Worm (Caenorhabditis elegans) whole organism, L3 larva: ENCODE results near the gene srx-64.

ENCODE experiments used
- ZK546.5 ChIP-seq: sonication (generic microtip); optimal IDR thresholded peaks from 2 replicates; lab custom pipeline; 2017; ENCODE audit warnings: missing biosample characterization, missing genetic modification characterization
- ama-1 ChIP-seq: fragments of 150-350 bp; optimal IDR thresholded peaks from 2 replicates; lab custom pipeline; 2018
- ceh-28 ChIP-seq: fragments of 150-350 bp; optimal IDR thresholded peaks from 2 replicates; lab custom pipeline; 2014; ENCODE audit warnings: missing biosample characterization, missing genetic modification reagents, missing genetic modification characterization
- ceh-82 ChIP-seq: fragments of 150-350 bp; optimal IDR thresholded peaks from 2 replicates; lab custom pipeline; 2014; ENCODE audit warnings: missing biosample characterization, missing genetic modification characterization
- ceh-9 ChIP-seq: sonication (generic microtip); optimal IDR thresholded peaks from 2 replicates; lab custom pipeline; 2018; ENCODE audit warnings: missing biosample characterization, missing genetic modification characterization
- daf-12 ChIP-seq: fragments of 150-350 bp; optimal IDR thresholded peaks from 2 replicates; lab custom pipeline; 2014; ENCODE audit warnings: missing biosample characterization, missing genetic modification reagents, missing genetic modification characterization
- egl-27 ChIP-seq: sonication (generic microtip); optimal IDR thresholded peaks from 4 replicates; lab custom pipeline; 2017; ENCODE audit warnings: missing biosample characterization, missing genetic modification reagents, missing genetic modification characterization
- egl-5 ChIP-seq: fragments of 150-350 bp; optimal IDR thresholded peaks from 2 replicates; lab custom pipeline; 2017; ENCODE audit warnings: missing biosample characterization, missing genetic modification reagents, missing genetic modification characterization, inconsistent platforms
- elt-2 ChIP-seq: sonication (generic microtip); optimal IDR thresholded peaks from 2 replicates; lab custom pipeline; 2016; ENCODE audit warnings: missing genetic modification reagents, mild to moderate bottlenecking, missing genetic modification characterization, missing compliant biosample characterization
- fos-1 ChIP-seq: fragments of 150-350 bp; optimal IDR thresholded peaks from 2 replicates; lab custom pipeline; 2014; ENCODE audit warnings: missing biosample characterization, missing genetic modification characterization
- hmg-11 ChIP-seq: sonication (generic microtip); optimal IDR thresholded peaks from 2 replicates; lab custom pipeline; 2016; ENCODE audit warnings: missing genetic modification characterization, missing compliant biosample characterization
- lin-15B ChIP-seq: fragments of 150-350 bp; optimal IDR thresholded peaks from 2 replicates; lab custom pipeline; 2014; ENCODE audit warnings: missing biosample characterization, missing genetic modification characterization
- lin-39 ChIP-seq: fragments of 150-350 bp; optimal IDR thresholded peaks from 2 replicates; lab custom pipeline; 2018; ENCODE audit warnings: missing biosample characterization, missing genetic modification reagents, missing genetic modification characterization
- nfya-1 ChIP-seq: sonication (generic microtip); optimal IDR thresholded peaks from 2 replicates; lab custom pipeline; 2017; ENCODE audit warnings: missing genetic modification characterization, mild to moderate bottlenecking, missing compliant biosample characterization, antibody characterized with exemption, moderate library complexity; ENCODE audit not compliant: insufficient read depth
- nhr-11 ChIP-seq: fragments of 150-350 bp; optimal IDR thresholded peaks from 2 replicates; lab custom pipeline; 2014; ENCODE audit warnings: missing biosample characterization, missing genetic modification characterization
- nhr-23 ChIP-seq: fragments of 150-350 bp; optimal IDR thresholded peaks from 2 replicates; lab custom pipeline; 2014; ENCODE audit warnings: missing biosample characterization, missing genetic modification reagents, missing genetic modification characterization
- nhr-237 ChIP-seq: fragments of 150-350 bp; optimal IDR thresholded peaks from 2 replicates; lab custom pipeline; 2014; ENCODE audit warnings: missing biosample characterization, missing genetic modification characterization
- nhr-43 ChIP-seq: sonication (generic microtip); optimal IDR thresholded peaks from 2 replicates; lab custom pipeline; 2016; ENCODE audit warnings: mild to moderate bottlenecking, missing genetic modification characterization, missing compliant biosample characterization; ENCODE audit not compliant: poor library complexity, severe bottlenecking
- nhr-77 ChIP-seq: fragments of 150-350 bp; optimal IDR thresholded peaks from 2 replicates; lab custom pipeline; 2014; ENCODE audit warnings: missing biosample characterization, missing genetic modification characterization
- pha-4 ChIP-seq: fragments of 150-350 bp; optimal IDR thresholded peaks from 2 replicates; lab custom pipeline; 2014; ENCODE audit warnings: missing biosample characterization, missing genetic modification reagents, missing genetic modification characterization
- snpc-4 ChIP-seq: fragments of 150-350 bp; optimal IDR thresholded peaks from 2 replicates; lab custom pipeline; 2014; ENCODE audit warnings: missing biosample characterization, missing genetic modification characterization
- tbx-2 ChIP-seq: sonication (generic microtip); optimal IDR thresholded peaks from 2 replicates; lab custom pipeline; 2016; ENCODE audit warnings: mild to moderate bottlenecking, missing genetic modification characterization, missing compliant biosample characterization
- unc-39 ChIP-seq: sonication (generic microtip); optimal IDR thresholded peaks from 4 replicates; lab custom pipeline; 2017; ENCODE audit warnings: missing biosample characterization, missing genetic modification characterization
- unc-62 ChIP-seq: fragments of 150-350 bp; sonication (generic microtip); optimal IDR thresholded peaks from 4 replicates; lab custom pipeline; 2014; ENCODE audit warnings: missing biosample characterization, missing genetic modification reagents, missing genetic modification characterization
- zag-1 ChIP-seq: fragments of 150-350 bp; optimal IDR thresholded peaks from 2 replicates; lab custom pipeline; 2014; ENCODE audit warnings: missing biosample characterization, missing genetic modification characterization
- ztf-4 ChIP-seq: fragments of 150-350 bp; optimal IDR thresholded peaks from 2 replicates; lab custom pipeline; 2014; ENCODE audit warnings: missing biosample characterization, missing genetic modification characterization

The srx-64 gene

DNA sequence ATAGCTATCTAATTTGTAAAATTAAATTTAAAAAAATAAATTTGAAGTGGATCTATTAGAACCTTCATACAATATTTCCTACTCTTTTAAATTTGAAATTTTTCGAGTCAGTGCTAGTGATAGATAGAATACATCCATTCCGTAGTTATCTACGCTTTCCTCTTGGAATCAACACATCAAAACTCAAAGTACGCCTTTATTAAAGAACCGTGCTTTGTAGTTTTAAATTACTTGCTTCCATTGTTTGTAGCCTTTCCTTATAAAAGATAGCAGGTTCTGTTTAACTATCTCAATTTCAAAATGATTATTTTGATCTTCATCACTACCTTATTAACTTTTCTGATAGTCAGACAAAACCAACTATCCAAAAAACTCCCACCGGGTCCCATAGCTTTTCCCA lies 15.9 kb downstream of the srx-64 start, which contains the start of gene cyp-35B3:
cyp-35B3 (plus strand) TSS at position 301 of the 400 bp plus-strand sequence.
- no peak for TF ChIP-seq nfya-1 (tag; lab: Kevin White, UChicago)

DNA sequence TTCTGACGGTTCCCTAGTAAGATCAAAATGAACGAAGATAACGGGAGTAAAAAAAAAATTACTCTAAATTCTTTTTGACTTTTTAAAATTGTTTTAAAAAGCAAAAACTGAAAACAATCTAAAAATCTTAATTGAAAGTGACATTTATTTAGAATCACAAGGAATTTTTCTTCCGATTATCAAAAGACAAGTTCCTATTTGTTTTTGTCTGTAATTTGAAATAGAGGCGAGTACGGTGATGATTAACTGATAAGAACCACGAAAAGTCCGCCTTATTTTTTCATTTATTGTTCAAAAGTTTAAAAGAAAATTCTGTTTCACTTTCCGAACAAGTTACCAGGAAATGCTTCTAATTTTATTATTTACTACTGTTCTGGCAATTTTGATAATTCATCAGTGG lies 20.5 kb downstream of the srx-64 start, which contains the start of gene dach-1:
dach-1 (plus strand) TSS at position 301 of the 400 bp plus-strand sequence.
- TF ChIP-seq hmg-11 (tag; lab: Kevin White, UChicago) = no peak

- no peak for TF ChIP-seq nhr-23 (tag; lab: Kevin White, UChicago)
- TF ChIP-seq ama-1 (lab: Kevin White, UChicago) = no peak
- TF ChIP-seq zag-1 = no peak
- no peak for TF ChIP-seq ZK546.5 (tag; lab: Kevin White, UChicago)
- no peak for TF ChIP-seq ceh-9 (tag; lab: Kevin White, UChicago)
- TF ChIP-seq snpc-4 (tag; lab: Kevin White, UChicago) = no peak
Observed at ce11 chrV:3953739-3954138, 24.5 kb downstream of the srx-64 start, which contains the start of gene str-247. Gene str-247, plus strand, starts transcription at chrV:3954039.

ce11 chrV:3957608-3958007 lies 28.4 kb downstream of the srx-64 start, which contains the start of gene cyp-34A5:
Gene cyp-34A5, minus strand, starts transcription at chrV:3957708.
- TF ChIP-seq ceh-82 (tag; lab: Kevin White, UChicago) (no peak), daf-12 (tag; lab: Kevin White, UChicago) (no peak)
- TF ChIP-seq, all 47 proteins: peak for 0

- peak; percentile 17 for TF ChIP-seq pha-4 (tag; lab: Kevin White, UChicago)
- TF ChIP-seq tbx-2 (tag; lab: Kevin White, UChicago) = no peak
- no peak for TF ChIP-seq ceh-9 (tag; lab: Kevin White, UChicago)
Observed at ce11 chrV:3961235-3961634, 32.0 kb downstream of the srx-64 start, which contains the start of gene cyp-34A6. Gene cyp-34A6, minus strand, starts transcription at chrV:3961335.

ce11 chrV:3963715-3964114 lies 34.5 kb downstream of the srx-64 start, which contains the start of gene cyp-34A7:
Gene cyp-34A7, minus strand, starts transcription at chrV:3963815.
- TF ChIP-seq ztf-4 (no peak), zag-1 (no peak), egl-27 (tag; lab: Kevin White, UChicago) (no peak), tbx-2 (tag; lab: Kevin White, UChicago) (no peak), lin-39 (tag; lab: Kevin White, UChicago) (no peak), ceh-28 (tag; lab: Kevin White, UChicago) (no peak), nfya-1 (tag; lab: Kevin White, UChicago) (no peak), hmg-11 (tag; lab: Kevin White, UChicago) (no peak)
- TF ChIP-seq, all 47 proteins: peak for 0

ce11 chrV:3967762-3968161 lies 38.6 kb downstream of the srx-64 start, which contains the start of gene cyp-34A8:
Gene cyp-34A8, minus strand, starts transcription at chrV:3967823.
- TF ChIP-seq nhr-11 (tag; lab: Kevin White, UChicago) (no peak), nhr-77 (tag; lab: Kevin White, UChicago) (no peak), fos-1 (tag; lab: Kevin White, UChicago) (no peak), lin-39 (tag; lab: Kevin White, UChicago) (no peak), tbx-2 (tag; lab: Kevin White, UChicago) (no peak), egl-5 (tag; lab: Kevin White, UChicago) (no peak), nhr-43 (tag; lab: Kevin White, UChicago) (peak; percentile 9), nfya-1 (tag; lab: Kevin White, UChicago) (peak; percentile 1), hmg-11 (tag; lab: Kevin White, UChicago) (no peak)
- TF ChIP-seq, all 47 proteins: peak for 2

DNA sequence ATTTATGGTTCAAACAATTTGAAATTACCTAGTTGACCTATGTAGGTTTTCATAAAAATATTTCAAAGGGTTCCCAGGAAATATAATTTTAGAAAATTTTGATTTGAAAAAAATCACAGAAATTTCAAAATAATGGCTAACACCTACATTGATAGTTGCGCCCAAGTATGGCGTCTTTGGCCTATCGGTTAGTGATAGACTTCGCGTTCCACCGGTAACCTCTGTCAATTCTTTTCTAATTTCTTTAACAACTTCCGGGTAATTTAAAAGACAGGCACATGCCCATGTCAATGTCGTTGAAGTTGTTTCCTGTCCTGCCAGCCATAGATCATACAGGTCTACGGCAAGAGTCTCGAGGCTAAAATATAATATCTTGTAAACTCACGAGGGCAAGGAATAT lies 39.7 kb downstream of the srx-64 start:
- no peak for TF ChIP-seq lin-15B (tag; lab: Kevin White, UChicago)

- TF ChIP-seq nhr-237 (tag; lab: Kevin White, UChicago) = no peak
- no peak for TF ChIP-seq ceh-9 (tag; lab: Kevin White, UChicago)
- peak; percentile 23 for TF ChIP-seq elt-2 (tag; lab: Kevin White, UChicago)
- TF ChIP-seq unc-39 (tag; lab: Kevin White, UChicago) = no peak
- TF ChIP-seq unc-62 (GFP tag; lab: Kevin White, UChicago) = no peak
- TF ChIP-seq nhr-23 (tag; lab: Kevin White, UChicago) = no peak
Observed at ce11 chrV:3969664-3970063, 40.5 kb downstream of the srx-64 start.
